Worm (Caenorhabditis elegans) whole organism, L3 larva: ENCODE measurements around the gene Y53C12A.6.

ENCODE experiments used
- aly-2 ChIP-seq: fragments of 150-350 bp; optimal IDR thresholded peaks from 2 replicates; lab custom pipeline; 2014; ENCODE audit warnings: missing biosample characterization, missing genetic modification characterization
- elt-1 ChIP-seq: fragments of 150-350 bp; optimal IDR thresholded peaks from 2 replicates; lab custom pipeline; 2014; ENCODE audit warnings: missing biosample characterization, missing genetic modification characterization
- elt-3 ChIP-seq, 3 experiments: fragments of 150-350 bp in 1 of 3; sonication (generic microtip) in 2 of 3; optimal IDR thresholded peaks; 2 replicates in 2 of 3; 4 replicates in 1 of 3; lab custom pipeline; 2014 to 2017; ENCODE audit warnings: missing biosample characterization in 3 of 3, missing genetic modification characterization in 3 of 3
- hmg-11 ChIP-seq: sonication (generic microtip); optimal IDR thresholded peaks from 2 replicates; lab custom pipeline; 2016; ENCODE audit warnings: missing genetic modification characterization, missing compliant biosample characterization
- lin-39 ChIP-seq: fragments of 150-350 bp; optimal IDR thresholded peaks from 2 replicates; lab custom pipeline; 2018; ENCODE audit warnings: missing biosample characterization, missing genetic modification reagents, missing genetic modification characterization
- nhr-11 ChIP-seq: fragments of 150-350 bp; optimal IDR thresholded peaks from 2 replicates; lab custom pipeline; 2014; ENCODE audit warnings: missing biosample characterization, missing genetic modification characterization
- nhr-12 ChIP-seq: fragments of 150-350 bp; optimal IDR thresholded peaks from 2 replicates; lab custom pipeline; 2014; ENCODE audit warnings: missing biosample characterization, missing genetic modification characterization
- pqm-1 ChIP-seq: fragments of 150-350 bp; optimal IDR thresholded peaks from 2 replicates; lab custom pipeline; 2017; ENCODE audit warnings: missing biosample characterization, missing genetic modification characterization, inconsistent platforms
- skn-1 ChIP-seq: fragments of 150-350 bp; optimal IDR thresholded peaks from 2 replicates; lab custom pipeline; 2014; ENCODE audit warnings: missing biosample characterization, missing genetic modification characterization
- snpc-4 ChIP-seq: fragments of 150-350 bp; optimal IDR thresholded peaks from 2 replicates; lab custom pipeline; 2014; ENCODE audit warnings: missing biosample characterization, missing genetic modification characterization
- unc-62 ChIP-seq: fragments of 150-350 bp; sonication (generic microtip); optimal IDR thresholded peaks from 4 replicates; lab custom pipeline; 2014; ENCODE audit warnings: missing biosample characterization, missing genetic modification reagents, missing genetic modification characterization
- zag-1 ChIP-seq: fragments of 150-350 bp; optimal IDR thresholded peaks from 2 replicates; lab custom pipeline; 2014; ENCODE audit warnings: missing biosample characterization, missing genetic modification characterization
- ztf-11 ChIP-seq: fragments of 150-350 bp; optimal IDR thresholded peaks from 2 replicates; lab custom pipeline; 2014; ENCODE audit warnings: missing biosample characterization, missing genetic modification characterization
- ztf-4 ChIP-seq: fragments of 150-350 bp; optimal IDR thresholded peaks from 2 replicates; lab custom pipeline; 2014; ENCODE audit warnings: missing biosample characterization, missing genetic modification characterization

- TF ChIP-seq snpc-4 (tag; lab: Kevin White, UChicago) (no peak), ztf-11 (no peak), unc-62 (GFP tag; lab: Kevin White, UChicago) (no peak), nhr-11 (no peak), ztf-4 (no peak), elt-1 (tag; lab: Kevin White, UChicago) (no peak), skn-1 (tag; lab: Kevin White, UChicago) (no peak), nhr-12 (tag; lab: Kevin White, UChicago) (no peak), zag-1 (tag; lab: Kevin White, UChicago) (no peak), aly-2 (tag; lab: Kevin White, UChicago) (no peak), elt-3 (tag; optimal IDR thresholded peaks at IDR 0.05; lab: Kevin White, UChicago) (no peak), hmg-11 (tag; lab: Kevin White, UChicago) (no peak), lin-39 (no peak), pqm-1 (tag; lab: Kevin White, UChicago) (no peak)
These were observed 14.2 kb downstream of the Y53C12A.6 start, which contains the start of gene mop-25.2 for ce11 chrII:9703601-9704000.
